Worm (Caenorhabditis elegans) whole organism, L4 larva: ENCODE results near the gene melo-1.

Experiments used
- D1046.2 ChIP-seq: fragments of 200-800 bp; sonication (Bioruptor generic); IDR thresholded peaks from 2 replicates; pipeline ENCODE4 v1.3.6; 2022; ENCODE audit warnings: missing genetic modification characterization, missing compliant biosample characterization
- F26F4.8 ChIP-seq: fragments of 200-800 bp; sonication (Bioruptor generic); conservative IDR thresholded peaks from 2 replicates; pipeline ENCODE4 v1.3.6; 2022; ENCODE audit warnings: missing genetic modification characterization, missing compliant biosample characterization
- F37D6.2 ChIP-seq: sonication (generic microtip); optimal IDR thresholded peaks from 2 replicates; lab custom pipeline; 2016; ENCODE audit warnings: mild to moderate bottlenecking, missing genetic modification characterization, missing compliant biosample characterization
- F44E2.7 ChIP-seq: fragments of 200-800 bp; sonication (Bioruptor generic); IDR thresholded peaks from 2 replicates; pipeline ENCODE4 v2.1.2; 2022; ENCODE audit warnings: missing genetic modification characterization, missing compliant biosample characterization
- T26A8.4 ChIP-seq: fragments of 200-800 bp; sonication (Bioruptor generic); IDR thresholded peaks from 2 replicates; pipeline ENCODE4 v1.3.6; 2022; ENCODE audit warnings: missing genetic modification characterization, missing compliant biosample characterization
- ZK546.5 ChIP-seq, 2 experiments: sonication (generic microtip); optimal IDR thresholded peaks; 2 replicates each; lab custom pipeline; 2017; ENCODE audit warnings: missing biosample characterization in 2 of 2, missing genetic modification characterization in 2 of 2
- aha-1 ChIP-seq: fragments of 150-350 bp; peaks from one replicate; lab custom pipeline; 2014; ENCODE audit warnings: missing biosample characterization, missing genetic modification characterization
- ama-1 ChIP-seq: fragments of 150-350 bp; optimal IDR thresholded peaks from 2 replicates; lab custom pipeline; 2014; ENCODE audit warnings: inconsistent platforms, mixed read lengths
- arid-1 ChIP-seq: fragments of 200-800 bp; sonication (Bioruptor generic); conservative IDR thresholded peaks from 2 replicates; pipeline ENCODE4 v1.3.6; 2022; ENCODE audit warnings: missing genetic modification reagents, missing genetic modification characterization, missing compliant biosample characterization
- attf-4 ChIP-seq: sonication (generic microtip); optimal IDR thresholded peaks from 3 replicates; lab custom pipeline; 2017; ENCODE audit warnings: missing biosample characterization, missing genetic modification characterization
- ceh-82 ChIP-seq: sonication (generic microtip); optimal IDR thresholded peaks from 2 replicates; lab custom pipeline; 2017; ENCODE audit warnings: missing biosample characterization, missing genetic modification characterization
- ctbp-1 ChIP-seq: fragments of 200-800 bp; sonication (Bioruptor generic); IDR thresholded peaks from 2 replicates; pipeline ENCODE4 v1.3.6; 2022; ENCODE audit warnings: missing genetic modification reagents, missing genetic modification characterization, missing compliant biosample characterization
- dmd-6 ChIP-seq: fragments of 200-800 bp; sonication (Bioruptor generic); IDR thresholded peaks from 2 replicates; pipeline ENCODE4 v1.3.6; 2022; ENCODE audit warnings: missing genetic modification reagents, missing genetic modification characterization, missing compliant biosample characterization
- duxl-1 ChIP-seq: sonication (generic microtip); optimal IDR thresholded peaks from 2 replicates; lab custom pipeline; 2016; ENCODE audit warnings: mild to moderate bottlenecking, missing genetic modification characterization, moderate library complexity, missing compliant biosample characterization; ENCODE audit not compliant: poor library complexity
- dve-1 ChIP-seq: sonication (generic microtip); optimal IDR thresholded peaks from 2 replicates; lab custom pipeline; 2017; ENCODE audit warnings: antibody characterized with exemption, mild to moderate bottlenecking, missing genetic modification characterization, missing compliant biosample characterization; ENCODE audit not compliant: insufficient read depth
- fkh-10 ChIP-seq: fragments of 150-350 bp; optimal IDR thresholded peaks from 2 replicates; lab custom pipeline; 2014; ENCODE audit warnings: missing biosample characterization, missing genetic modification reagents, missing genetic modification characterization
- fos-1 ChIP-seq: fragments of 150-350 bp; optimal IDR thresholded peaks from 2 replicates; lab custom pipeline; 2014; ENCODE audit warnings: missing biosample characterization, missing genetic modification characterization
- lim-7 ChIP-seq: fragments of 200-800 bp; sonication (Bioruptor generic); IDR thresholded peaks from 2 replicates; pipeline ENCODE4 v1.3.6; 2022; ENCODE audit warnings: missing genetic modification characterization, missing compliant biosample characterization
- lin-15B ChIP-seq: fragments of 150-350 bp; sonication (generic microtip); optimal IDR thresholded peaks from 3 replicates; lab custom pipeline; 2014; ENCODE audit warnings: missing biosample characterization, missing genetic modification characterization
- lin-38 ChIP-seq: fragments of 200-800 bp; sonication (Bioruptor generic); IDR thresholded peaks from 2 replicates; pipeline ENCODE4 v1.3.6; 2022; ENCODE audit warnings: missing genetic modification reagents, missing genetic modification characterization, missing compliant biosample characterization
- lsy-2 ChIP-seq, 2 experiments: fragments of 150-350 bp in 1 of 2; sonication (generic microtip) in 1 of 2; optimal IDR thresholded peaks; 2 replicates each; lab custom pipeline; 2014 to 2017; ENCODE audit warnings: missing biosample characterization in 2 of 2, missing genetic modification characterization in 2 of 2
- mep-1 ChIP-seq: fragments of 150-350 bp; sonication (generic microtip); optimal IDR thresholded peaks from 3 replicates; lab custom pipeline; 2014; ENCODE audit warnings: missing biosample characterization, missing genetic modification characterization
- mes-2 ChIP-seq: sonication (generic microtip); optimal IDR thresholded peaks from 2 replicates; lab custom pipeline; 2016; ENCODE audit warnings: missing genotype, mild to moderate bottlenecking, missing genetic modification characterization, missing compliant biosample characterization; ENCODE audit not compliant: poor library complexity, severe bottlenecking
- mxl-2 ChIP-seq: fragments of 200-800 bp; sonication (Bioruptor generic); conservative IDR thresholded peaks from 2 replicates; pipeline ENCODE4 v1.3.6; 2022; ENCODE audit warnings: missing genetic modification reagents, missing genetic modification characterization, missing compliant biosample characterization
- mxl-3 ChIP-seq: fragments of 200-800 bp; sonication (Bioruptor generic); optimal IDR thresholded peaks from 2 replicates; lab custom pipeline; 2018; ENCODE audit warnings: mild to moderate bottlenecking, missing genetic modification characterization, missing compliant biosample characterization
- nhr-102 ChIP-seq: sonication (generic microtip); optimal IDR thresholded peaks from 2 replicates; lab custom pipeline; 2016; ENCODE audit warnings: mild to moderate bottlenecking, missing genetic modification characterization, moderate library complexity, missing compliant biosample characterization
- nhr-11 ChIP-seq: fragments of 150-350 bp; optimal IDR thresholded peaks from 2 replicates; lab custom pipeline; 2014; ENCODE audit warnings: missing biosample characterization, missing genetic modification characterization
- nhr-237 ChIP-seq: sonication (generic microtip); optimal IDR thresholded peaks from 2 replicates; lab custom pipeline; 2017; ENCODE audit warnings: missing biosample characterization, missing genetic modification characterization
- nhr-25 ChIP-seq: sonication (generic microtip); optimal IDR thresholded peaks from 2 replicates; lab custom pipeline; 2017; ENCODE audit warnings: missing genetic modification characterization, mild to moderate bottlenecking, missing compliant biosample characterization, antibody characterized with exemption, moderate library complexity, borderline replicate concordance; ENCODE audit not compliant: insufficient read depth
- nhr-28 ChIP-seq: fragments of 150-350 bp; optimal IDR thresholded peaks from 2 replicates; lab custom pipeline; 2014; ENCODE audit warnings: missing biosample characterization, missing genetic modification characterization
- nhr-48 ChIP-seq: sonication (generic microtip); optimal IDR thresholded peaks from 2 replicates; lab custom pipeline; 2016; ENCODE audit warnings: mild to moderate bottlenecking, missing genetic modification characterization, missing compliant biosample characterization
- nhr-6 ChIP-seq: fragments of 150-350 bp; optimal IDR thresholded peaks from 2 replicates; lab custom pipeline; 2014; ENCODE audit warnings: missing biosample characterization, missing genetic modification characterization
- pha-4 ChIP-seq, 2 experiments: fragments of 150-350 bp in 1 of 2; fragments of 200-800 bp in 1 of 2; sonication (Bioruptor generic) in 1 of 2; IDR thresholded peaks in 1 of 2; optimal IDR thresholded peaks in 1 of 2; 2 replicates each; pipeline versions ENCODE4 v1.3.6 to Lab custom; 2014 to 2022; ENCODE audit warnings: missing genetic modification characterization in 2 of 2, missing genetic modification reagents in 2 of 2, missing biosample characterization in 1 of 2, missing compliant biosample characterization in 1 of 2
- rbr-2 ChIP-seq: sonication (generic microtip); optimal IDR thresholded peaks from 2 replicates; lab custom pipeline; 2016; ENCODE audit warnings: missing genotype, missing genetic modification characterization, missing compliant biosample characterization
- set-16 ChIP-seq: fragments of 200-800 bp; sonication (Bioruptor generic); IDR thresholded peaks from 2 replicates; pipeline ENCODE4 v1.3.6; 2022; ENCODE audit warnings: missing genetic modification reagents, missing genetic modification characterization, missing compliant biosample characterization
- spr-3 ChIP-seq: fragments of 200-800 bp; sonication (Bioruptor generic); optimal IDR thresholded peaks from 2 replicates; lab custom pipeline; 2018; ENCODE audit warnings: mild to moderate bottlenecking, missing genetic modification characterization, missing compliant biosample characterization
- tag-97 ChIP-seq: fragments of 200-800 bp; sonication (Bioruptor generic); IDR thresholded peaks from 2 replicates; pipeline ENCODE4 v1.3.6; 2022; ENCODE audit warnings: missing genetic modification characterization, missing compliant biosample characterization
- tra-1 ChIP-seq: fragments of 200-800 bp; sonication (Bioruptor generic); IDR thresholded peaks from 2 replicates; pipeline ENCODE4 v1.3.6; 2022; ENCODE audit warnings: missing genetic modification reagents, missing genetic modification characterization, missing compliant biosample characterization
- unc-39 ChIP-seq: sonication (generic microtip); optimal IDR thresholded peaks from 2 replicates; lab custom pipeline; 2017; ENCODE audit warnings: missing biosample characterization, missing genetic modification characterization
- zag-1 ChIP-seq: fragments of 150-350 bp; optimal IDR thresholded peaks from 2 replicates; lab custom pipeline; 2014; ENCODE audit warnings: missing biosample characterization, missing genetic modification characterization
- zfp-3 ChIP-seq: fragments of 200-800 bp; sonication (Bioruptor generic); conservative IDR thresholded peaks from 2 replicates; pipeline ENCODE4 v1.3.6; 2022; ENCODE audit warnings: missing genetic modification reagents, missing genetic modification characterization, missing compliant biosample characterization
- ztf-11 ChIP-seq: fragments of 150-350 bp; optimal IDR thresholded peaks from 2 replicates; lab custom pipeline; 2014; ENCODE audit warnings: missing biosample characterization, missing genetic modification characterization

Gene melo-1

DNA sequence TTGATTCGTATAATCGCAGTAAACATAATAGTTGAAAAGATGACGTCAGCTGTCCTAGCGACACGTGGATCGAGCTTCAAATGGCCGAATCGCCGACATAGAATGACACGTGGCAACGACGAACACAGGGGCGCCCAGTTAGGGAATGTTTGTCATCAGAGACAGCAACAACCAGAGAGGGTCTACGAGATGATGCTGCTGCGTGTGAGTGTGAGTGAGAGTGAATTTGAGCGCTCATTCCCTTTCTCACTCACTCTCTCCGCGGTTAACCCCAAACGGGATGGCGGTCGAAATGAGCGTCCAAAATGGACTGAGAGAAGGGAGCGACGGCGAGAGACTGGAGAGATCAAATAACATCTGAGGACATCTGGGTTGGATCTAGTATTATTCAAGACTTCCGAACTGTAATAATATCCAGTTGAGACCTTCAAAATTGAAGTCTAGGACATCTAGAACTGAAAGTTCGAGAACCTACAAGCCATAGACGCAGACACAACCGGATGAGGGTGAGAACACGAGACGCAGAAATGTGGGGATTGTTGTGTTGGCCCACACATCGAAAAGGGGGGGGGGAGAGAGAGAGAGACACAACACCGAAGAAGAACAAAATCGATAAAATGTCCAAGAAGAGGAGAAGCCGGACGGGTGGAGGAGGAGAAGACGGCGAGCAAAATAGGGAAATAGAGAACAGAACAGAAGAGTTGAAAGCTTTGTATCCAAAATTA lies 7.2 kb downstream of the melo-1 start (continued):
- peak; percentile 82 for TF ChIP-seq nhr-25
- no peak for TF ChIP-seq fkh-10 (GFP tag; lab: Kevin White, UChicago)
- TF ChIP-seq tra-1 (GFP tag; lab: Robert Waterston, UW) = no peak
- no peak for TF ChIP-seq fos-1 (tag; lab: Kevin White, UChicago)
- peak; percentile 14; the same call in 1 of the 2 replicates for TF ChIP-seq pha-4 (GFP tag; IDR thresholded peaks at IDR 0.05; lab: Robert Waterston, UW)
- no peak for TF ChIP-seq pha-4 (tag; optimal IDR thresholded peaks at IDR 0.05; lab: Kevin White, UChicago)
- TF ChIP-seq mep-1 (tag; lab: Kevin White, UChicago) = peak; percentile 89
- TF ChIP-seq aha-1 (tag; lab: Kevin White, UChicago) = peak; percentile 99
- peak; percentile 46 for TF ChIP-seq set-16
- no peak for TF ChIP-seq zag-1
- peak; percentile 46 for TF ChIP-seq dmd-6 (GFP tag; lab: Robert Waterston, UW)
- TF ChIP-seq mxl-3 = peak; percentile 93
- TF ChIP-seq ama-1 (lab: Kevin White, UChicago) = peak; percentile 71
- peak; percentile 60 for TF ChIP-seq rbr-2 (tag; lab: Kevin White, UChicago)
- no peak for TF ChIP-seq lin-15B (tag; lab: Kevin White, UChicago)
- no peak for TF ChIP-seq spr-3 (GFP tag; lab: Kevin White, UChicago)
- TF ChIP-seq nhr-28 (tag; lab: Kevin White, UChicago) = peak; percentile 53
- TF ChIP-seq tag-97 (GFP tag; lab: Robert Waterston, UW) = no peak
- TF ChIP-seq nhr-11 (tag; lab: Kevin White, UChicago) = peak; percentile 22
- 0 out of 2 replicates have a peak, but pooled peaks have one; percentile 46 for TF ChIP-seq ctbp-1
- peak; percentile 20 for TF ChIP-seq nhr-48 (tag; lab: Kevin White, UChicago)
- 0 out of 2 replicates have a peak, but pooled peaks have one; percentile 7 for TF ChIP-seq arid-1
- TF ChIP-seq ceh-82 (tag; lab: Kevin White, UChicago) = no peak
- TF ChIP-seq mxl-2 = no peak
- TF ChIP-seq nhr-102 = peak; percentile 36
- TF ChIP-seq F44E2.7 = no peak
- no peak for TF ChIP-seq nhr-237 (tag; lab: Kevin White, UChicago)
- peak; percentile 18 for TF ChIP-seq duxl-1 (tag; lab: Kevin White, UChicago)
- TF ChIP-seq nhr-6 (tag; lab: Kevin White, UChicago) = peak; percentile 57
- TF ChIP-seq F37D6.2 = peak; percentile 52
- no peak for TF ChIP-seq D1046.2 (GFP tag; lab: Robert Waterston, UW)
- no peak for TF ChIP-seq ZK546.5 (tag; optimal IDR thresholded peaks at IDR 0.05; lab: Kevin White, UChicago)
- no peak for TF ChIP-seq ztf-11 (tag; lab: Kevin White, UChicago)

DNA sequence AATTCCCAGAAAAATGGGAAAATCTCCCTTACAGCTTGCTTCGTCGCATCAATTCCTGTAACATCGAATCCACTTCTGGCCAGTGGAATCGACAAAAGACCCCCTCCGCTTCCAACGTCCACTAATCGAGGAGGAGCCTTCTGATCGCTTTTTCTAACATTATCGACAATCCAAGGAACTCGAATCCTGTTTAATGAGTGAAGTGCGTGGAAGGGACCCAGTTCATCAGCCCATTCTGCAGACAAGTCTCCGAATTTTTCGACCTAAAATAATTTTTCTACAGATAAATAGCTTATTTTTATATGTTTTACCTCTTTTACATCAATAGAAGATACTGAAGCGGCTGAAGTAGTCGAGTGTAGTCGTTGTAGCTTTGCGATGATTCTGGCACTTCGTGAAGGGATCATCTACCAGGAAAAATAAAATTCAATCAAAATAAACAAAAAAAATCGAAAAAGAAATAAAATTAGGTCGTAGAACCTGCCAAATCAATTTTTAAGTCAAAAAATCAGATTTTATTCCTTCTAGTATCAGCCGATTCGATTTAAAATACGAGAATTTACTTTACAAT lies 9.2 kb downstream of the melo-1 start, which contains the start of gene coq-3:
coq-3 (minus strand) TSS at position 407 of the 571 bp plus-strand sequence.
- TF ChIP-seq lin-38 = peak; percentile 23; the same call in 1 of the 2 replicates
- TF ChIP-seq dve-1 (tag; lab: Kevin White, UChicago) = peak; percentile 13
- 0 out of 2 replicates have a peak, but pooled peaks have one; percentile 22 for TF ChIP-seq T26A8.4 (GFP tag; lab: Robert Waterston, UW)
- peak; percentile 28 for TF ChIP-seq mes-2 (tag; lab: Kevin White, UChicago)
- peak; percentile 85 for TF ChIP-seq aha-1 (tag; lab: Kevin White, UChicago)
- TF ChIP-seq lsy-2 (tag; optimal IDR thresholded peaks at IDR 0.05; lab: Kevin White, UChicago) = peak in 1 of 2 experiments; percentile 12
- TF ChIP-seq unc-39 = no peak
- peak; percentile 29 for TF ChIP-seq ama-1 (lab: Kevin White, UChicago)
- no peak for TF ChIP-seq F26F4.8 (GFP tag; lab: Robert Waterston, UW)
- 0 out of 2 replicates have a peak, but pooled peaks have one; percentile 12 for TF ChIP-seq zfp-3 (GFP tag; lab: Robert Waterston, UW)
- TF ChIP-seq attf-4 (tag; lab: Kevin White, UChicago) = no peak
- TF ChIP-seq nhr-25 = no peak
- 0 out of 2 replicates have a peak, but pooled peaks have one; percentile 25 for TF ChIP-seq lim-7
